Fruit fly (Drosophila melanogaster) whole organism, adult: Measurements from ENCODE around the gene Rab9D.

Experiments
- CG12768 ChIP-seq: fragments of 200-800 bp; sonication (Bioruptor generic); optimal IDR thresholded peaks from 2 replicates; lab custom pipeline; 2017; ENCODE audit warnings: missing biosample characterization, missing genetic modification characterization, mild to moderate bottlenecking, moderate library complexity, missing genetic modification reagents
- CG33017 ChIP-seq: fragments of 200-800 bp; sonication (Bioruptor generic); optimal IDR thresholded peaks from 2 replicates; lab custom pipeline; 2018; ENCODE audit warnings: missing biosample characterization, mild to moderate bottlenecking, missing genetic modification characterization, moderate library complexity
- CG7101 ChIP-seq: fragments of 200-800 bp; sonication (Bioruptor generic); optimal IDR thresholded peaks from 2 replicates; lab custom pipeline; 2018; ENCODE audit warnings: missing biosample characterization, mild to moderate bottlenecking, missing genetic modification characterization, moderate library complexity
- Mnt ChIP-seq: fragments of 200-800 bp; sonication (Bioruptor generic); optimal IDR thresholded peaks from 2 replicates; lab custom pipeline; 2016; ENCODE audit warnings: missing biosample characterization, mild to moderate bottlenecking, missing genetic modification characterization
- cnc ChIP-seq, 2 experiments: fragments of >200 bp; optimal IDR thresholded peaks; 2 replicates each; lab custom pipeline; 2017
- kay ChIP-seq: fragments of 200-800 bp; sonication (Bioruptor generic); peaks from one replicate; lab custom pipeline; 2016; ENCODE audit warnings: missing biosample characterization, missing genetic modification characterization, borderline replicate concordance
- ovo ChIP-seq: fragments of 200-800 bp; sonication (Bioruptor generic); optimal IDR thresholded peaks from 2 replicates; lab custom pipeline; 2016; ENCODE audit warnings: missing biosample characterization, missing genetic modification characterization
- toe ChIP-seq: fragments of 200-800 bp; sonication (Bioruptor generic); optimal IDR thresholded peaks from 2 replicates; lab custom pipeline; 2016; ENCODE audit warnings: missing biosample characterization, missing genetic modification characterization

dm6 chrX:10570142-10570756 lies 18.6 kb upstream of the Rab9D start:
- TF ChIP-seq CG33017 (tag; lab: Kevin White, UChicago): no peak
- TF ChIP-seq toe (GFP tag; lab: Kevin White, UChicago): no peak
- no peak for TF ChIP-seq kay (GFP tag; lab: Kevin White, UChicago)
- no peak for TF ChIP-seq cnc (optimal IDR thresholded peaks at IDR 0.05; lab: Kevin White, UChicago)
- TF ChIP-seq Mnt (GFP tag; lab: Kevin White, UChicago): no peak
- TF ChIP-seq ovo (GFP tag; lab: Kevin White, UChicago): no peak
- TF ChIP-seq CG12768 (GFP tag; lab: Kevin White, UChicago): no peak
- no peak for TF ChIP-seq CG7101
